Worm (Caenorhabditis elegans) whole organism, late embryonic: ENCODE results near the gene R01H2.7.

Experiments used
- C08G9.2 ChIP-seq: sonication (generic microtip); optimal IDR thresholded peaks from 2 replicates; lab custom pipeline; 2016; ENCODE audit warnings: mild to moderate bottlenecking, missing genetic modification characterization, moderate library complexity, missing compliant biosample characterization
- C38D4.7 ChIP-seq: fragments of 200-800 bp; sonication (Bioruptor generic); optimal IDR thresholded peaks from 2 replicates; lab custom pipeline; 2018; ENCODE audit warnings: mild to moderate bottlenecking, missing genetic modification characterization, moderate library complexity, missing compliant biosample characterization
- F13H6.1 ChIP-seq: sonication (generic microtip); optimal IDR thresholded peaks from 2 replicates; lab custom pipeline; 2016; ENCODE audit warnings: missing genetic modification characterization, missing compliant biosample characterization
- K02D7.2 ChIP-seq: sonication (generic microtip); optimal IDR thresholded peaks from 2 replicates; lab custom pipeline; 2017; ENCODE audit warnings: mild to moderate bottlenecking, missing genetic modification characterization, missing compliant biosample characterization
- K09A11.1 ChIP-seq: sonication (generic microtip); optimal IDR thresholded peaks from 2 replicates; lab custom pipeline; 2017; ENCODE audit warnings: antibody characterized with exemption, mild to moderate bottlenecking, missing genetic modification characterization, missing compliant biosample characterization; ENCODE audit not compliant: insufficient read depth
- ahr-1 ChIP-seq: sonication (generic microtip); optimal IDR thresholded peaks from 2 replicates; lab custom pipeline; 2016; ENCODE audit warnings: missing genetic modification characterization, missing compliant biosample characterization
- ama-1 ChIP-seq: fragments of 150-350 bp; optimal IDR thresholded peaks from 2 replicates; lab custom pipeline; 2014
- ceh-14 ChIP-seq: sonication (generic microtip); optimal IDR thresholded peaks from 2 replicates; lab custom pipeline; 2016; ENCODE audit warnings: missing genotype, missing genetic modification characterization, missing compliant biosample characterization
- ceh-24 ChIP-seq: sonication (generic microtip); optimal IDR thresholded peaks from 2 replicates; lab custom pipeline; 2016; ENCODE audit warnings: mild to moderate bottlenecking, missing genetic modification characterization, missing compliant biosample characterization
- ceh-30 ChIP-seq: fragments of 150-350 bp; optimal IDR thresholded peaks from 2 replicates; lab custom pipeline; 2014; ENCODE audit warnings: missing biosample characterization, missing genetic modification characterization
- ceh-34 ChIP-seq: sonication (generic microtip); optimal IDR thresholded peaks from 2 replicates; lab custom pipeline; 2016; ENCODE audit warnings: mild to moderate bottlenecking, missing genetic modification characterization, missing compliant biosample characterization
- ceh-48 ChIP-seq: sonication (generic microtip); optimal IDR thresholded peaks from 2 replicates; lab custom pipeline; 2016; ENCODE audit warnings: missing genetic modification characterization, inconsistent platforms, missing compliant biosample characterization
- ceh-6 ChIP-seq: fragments of 200-800 bp; sonication (Bioruptor generic); optimal IDR thresholded peaks from 2 replicates; lab custom pipeline; 2018; ENCODE audit warnings: mild to moderate bottlenecking, missing genetic modification characterization, missing compliant biosample characterization
- ceh-9 ChIP-seq: sonication (generic microtip); optimal IDR thresholded peaks from 2 replicates; lab custom pipeline; 2016; ENCODE audit warnings: mild to moderate bottlenecking, missing genetic modification characterization, inconsistent platforms, missing compliant biosample characterization
- che-1 ChIP-seq: sonication (generic microtip); optimal IDR thresholded peaks from 2 replicates; lab custom pipeline; 2016; ENCODE audit warnings: mild to moderate bottlenecking, missing genetic modification characterization, missing compliant biosample characterization
- dmd-4 ChIP-seq: sonication (generic microtip); optimal IDR thresholded peaks from 2 replicates; lab custom pipeline; 2016; ENCODE audit warnings: borderline replicate concordance, missing genetic modification characterization, missing compliant biosample characterization
- dve-1 ChIP-seq: sonication (generic microtip); optimal IDR thresholded peaks from 2 replicates; lab custom pipeline; 2017; ENCODE audit warnings: antibody characterized with exemption, mild to moderate bottlenecking, missing genetic modification characterization, missing compliant biosample characterization
- ets-4 ChIP-seq: sonication (generic microtip); optimal IDR thresholded peaks from 2 replicates; lab custom pipeline; 2016; ENCODE audit warnings: missing genetic modification characterization, missing compliant biosample characterization
- fax-1 ChIP-seq: sonication (generic microtip); optimal IDR thresholded peaks from 2 replicates; lab custom pipeline; 2016; ENCODE audit warnings: missing genotype, missing genetic modification characterization, missing compliant biosample characterization
- fkh-10 ChIP-seq: fragments of 150-350 bp; optimal IDR thresholded peaks from 2 replicates; lab custom pipeline; 2014; ENCODE audit warnings: missing biosample characterization, missing genetic modification reagents, missing genetic modification characterization
- gmeb-2 ChIP-seq: sonication (generic microtip); optimal IDR thresholded peaks from 2 replicates; lab custom pipeline; 2016; ENCODE audit warnings: missing genetic modification characterization, inconsistent platforms, missing compliant biosample characterization
- hlh-6 ChIP-seq: sonication (generic microtip); optimal IDR thresholded peaks from 2 replicates; lab custom pipeline; 2016; ENCODE audit warnings: missing genotype, missing genetic modification characterization, missing compliant biosample characterization
- lim-6 ChIP-seq: sonication (generic microtip); optimal IDR thresholded peaks from 2 replicates; lab custom pipeline; 2016; ENCODE audit warnings: missing genetic modification characterization, missing compliant biosample characterization
- lin-11 ChIP-seq: fragments of 200-800 bp; sonication (Bioruptor generic); optimal IDR thresholded peaks from 2 replicates; lab custom pipeline; 2018; ENCODE audit warnings: mild to moderate bottlenecking, missing genetic modification characterization, missing compliant biosample characterization
- nfya-1 ChIP-seq: sonication (generic microtip); optimal IDR thresholded peaks from 2 replicates; lab custom pipeline; 2017; ENCODE audit warnings: missing genetic modification characterization, mild to moderate bottlenecking, missing compliant biosample characterization, antibody characterized with exemption, moderate library complexity
- odd-2 ChIP-seq: sonication (generic microtip); optimal IDR thresholded peaks from 2 replicates; lab custom pipeline; 2017; ENCODE audit warnings: antibody characterized with exemption, mild to moderate bottlenecking, missing genetic modification characterization, missing compliant biosample characterization
- pat-9 ChIP-seq: fragments of 200-800 bp; sonication (Bioruptor generic); optimal IDR thresholded peaks from 2 replicates; lab custom pipeline; 2018; ENCODE audit warnings: mild to moderate bottlenecking, missing genetic modification characterization, moderate library complexity, missing compliant biosample characterization
- pros-1 ChIP-seq: fragments of 150-350 bp; optimal IDR thresholded peaks from 2 replicates; lab custom pipeline; 2014; ENCODE audit warnings: missing biosample characterization, missing genetic modification reagents, missing genetic modification characterization
- rnt-1 ChIP-seq: sonication (generic microtip); optimal IDR thresholded peaks from 2 replicates; lab custom pipeline; 2016; ENCODE audit warnings: missing genetic modification characterization, missing compliant biosample characterization
- sdc-2 ChIP-seq: sonication (generic microtip); optimal IDR thresholded peaks from 2 replicates; lab custom pipeline; 2016; ENCODE audit warnings: missing genotype, missing genetic modification characterization, missing compliant biosample characterization
- sox-4 ChIP-seq: sonication (generic microtip); optimal IDR thresholded peaks from 2 replicates; lab custom pipeline; 2017; ENCODE audit warnings: mild to moderate bottlenecking, missing genetic modification characterization, inconsistent platforms, missing compliant biosample characterization
- syd-9 ChIP-seq: sonication (generic microtip); optimal IDR thresholded peaks from 2 replicates; lab custom pipeline; 2016; ENCODE audit warnings: mild to moderate bottlenecking, missing genetic modification characterization, moderate library complexity, missing compliant biosample characterization
- tbx-7 ChIP-seq: sonication (generic microtip); optimal IDR thresholded peaks from 2 replicates; lab custom pipeline; 2016; ENCODE audit warnings: missing genotype, missing genetic modification characterization, missing compliant biosample characterization
- ttx-3 ChIP-seq: sonication (generic microtip); optimal IDR thresholded peaks from 2 replicates; lab custom pipeline; 2016; ENCODE audit warnings: missing genetic modification reagents, missing genetic modification characterization, missing compliant biosample characterization
- unc-3 ChIP-seq, 2 experiments: fragments of 200-800 bp in 1 of 2; sonication (Bioruptor generic) in 1 of 2; sonication (generic microtip) in 1 of 2; conservative IDR thresholded peaks in 1 of 2; optimal IDR thresholded peaks in 1 of 2; 2 replicates each; pipeline versions ENCODE4 v1.3.6 to Lab custom; 2016 to 2022; ENCODE audit warnings: missing compliant biosample characterization in 2 of 2, missing genetic modification characterization in 2 of 2, missing genetic modification reagents in 1 of 2
- unc-86 ChIP-seq: sonication (generic microtip); optimal IDR thresholded peaks from 2 replicates; lab custom pipeline; 2016; ENCODE audit warnings: missing genetic modification characterization, missing compliant biosample characterization

Gene R01H2.7

ce11 chrIII:7060531-7061095 lies 15.1 kb upstream of the R01H2.7 start, which contains the start of gene egg-2:
TSS of gene egg-2 (minus strand) at chrIII:7060583.
- TF ChIP-seq ets-4, result no peak
- no peak for TF ChIP-seq syd-9 (tag; lab: Kevin White, UChicago)
- TF ChIP-seq C08G9.2 (tag; lab: Kevin White, UChicago), result no peak
- TF ChIP-seq rnt-1 (tag; lab: Kevin White, UChicago), result no peak
- TF ChIP-seq unc-86 (tag; lab: Kevin White, UChicago), result no peak
- no peak for TF ChIP-seq odd-2
- no peak for TF ChIP-seq sdc-2 (tag; lab: Kevin White, UChicago)
- no peak for TF ChIP-seq pros-1
- no peak for TF ChIP-seq C38D4.7
- no peak for TF ChIP-seq K02D7.2 (tag; lab: Kevin White, UChicago)
- TF ChIP-seq gmeb-2 (tag; lab: Kevin White, UChicago), result no peak
- no peak for TF ChIP-seq lim-6 (tag; lab: Kevin White, UChicago)
- TF ChIP-seq ama-1 (lab: Kevin White, UChicago), result no peak
- no peak for TF ChIP-seq unc-3 (GFP tag; conservative IDR thresholded peaks at IDR 0.05; lab: Robert Waterston, UW)
- TF ChIP-seq unc-3 (tag; optimal IDR thresholded peaks at IDR 0.05; lab: Kevin White, UChicago), result no peak
- TF ChIP-seq dmd-4, result no peak
- no peak for TF ChIP-seq ceh-6 (GFP tag; lab: Kevin White, UChicago)
- TF ChIP-seq ceh-30 (tag; lab: Kevin White, UChicago), result no peak
- TF ChIP-seq ahr-1 (tag; lab: Kevin White, UChicago), result no peak
- no peak for TF ChIP-seq ceh-24 (tag; lab: Kevin White, UChicago)
- TF ChIP-seq fkh-10 (GFP tag; lab: Kevin White, UChicago), result no peak

- TF ChIP-seq ceh-9 (tag; lab: Kevin White, UChicago) (no peak), nfya-1 (tag; lab: Kevin White, UChicago) (no peak), pat-9 (tag; lab: Kevin White, UChicago) (no peak), hlh-6 (tag; lab: Kevin White, UChicago) (no peak), ets-4 (no peak), lim-6 (tag; lab: Kevin White, UChicago) (no peak), ceh-14 (tag; lab: Kevin White, UChicago) (no peak), che-1 (tag; lab: Kevin White, UChicago) (no peak), ceh-24 (tag; lab: Kevin White, UChicago) (no peak), dve-1 (no peak), dmd-4 (no peak), lin-11 (tag; lab: Kevin White, UChicago) (no peak), K02D7.2 (tag; lab: Kevin White, UChicago) (no peak)
Measured at ce11 chrIII:7056241-7056640, 10.7 kb upstream of the R01H2.7 start, which contains the start of gene R01H2.2. TSS of gene R01H2.2 (plus strand) at chrIII:7056541.

DNA sequence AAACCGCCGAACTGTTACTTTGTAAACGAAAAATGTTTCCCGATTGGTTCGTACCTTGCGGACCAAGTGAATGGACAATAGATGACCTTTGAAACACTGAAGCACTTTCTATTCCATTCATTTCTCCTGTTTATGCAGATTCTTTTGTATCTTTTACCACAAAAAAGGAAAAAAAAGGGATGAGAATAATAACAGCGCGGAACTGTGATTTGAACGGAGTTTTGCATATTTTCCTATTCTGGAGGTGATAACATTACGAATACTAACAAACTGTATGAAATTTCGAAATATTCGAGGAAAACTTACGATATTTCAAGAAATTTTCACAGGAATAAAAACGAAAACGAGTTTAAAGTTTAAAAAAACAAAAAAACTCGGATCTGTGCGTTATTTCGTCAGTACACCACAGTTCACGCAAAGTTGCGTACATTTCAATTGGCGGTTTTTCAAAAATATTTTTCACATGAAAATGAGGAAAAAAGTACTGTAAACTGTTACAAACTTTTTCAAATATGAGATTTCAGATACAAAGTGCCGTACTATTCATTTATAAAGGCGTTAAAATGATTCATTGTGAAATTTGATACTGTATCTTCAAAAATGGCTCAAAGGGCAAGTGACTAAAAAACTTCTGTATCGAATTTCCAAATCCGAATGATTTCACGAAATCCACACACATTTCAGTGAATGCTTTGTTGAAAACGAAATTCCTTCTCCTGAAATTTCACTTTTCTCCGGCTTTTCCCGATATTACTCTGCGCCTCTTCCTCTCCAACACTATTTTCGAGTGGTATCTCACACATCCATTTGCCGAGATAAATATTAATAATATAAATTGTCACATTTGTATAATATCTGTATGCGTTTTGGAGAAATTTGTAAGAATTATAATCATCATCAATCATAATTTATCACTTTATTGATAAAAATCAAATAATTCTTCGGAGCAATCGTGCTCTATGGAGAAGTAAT lies 11.0 kb downstream of the R01H2.7 start:
- no peak for TF ChIP-seq tbx-7 (tag; lab: Kevin White, UChicago)
- no peak for TF ChIP-seq ttx-3 (tag; lab: Kevin White, UChicago)
- TF ChIP-seq ceh-48 (tag; lab: Kevin White, UChicago), result no peak
- TF ChIP-seq sox-4 (tag; lab: Kevin White, UChicago), result no peak
- TF ChIP-seq ceh-34, result no peak
- no peak for TF ChIP-seq fax-1 (tag; lab: Kevin White, UChicago)
- TF ChIP-seq lin-11 (tag; lab: Kevin White, UChicago), result no peak
- no peak for TF ChIP-seq K09A11.1 (tag; lab: Kevin White, UChicago)
- TF ChIP-seq odd-2, result no peak
- no peak for TF ChIP-seq F13H6.1 (tag; lab: Kevin White, UChicago)
